Worm (Caenorhabditis elegans): ENCODE measurements around the gene srh-113.

DNA sequence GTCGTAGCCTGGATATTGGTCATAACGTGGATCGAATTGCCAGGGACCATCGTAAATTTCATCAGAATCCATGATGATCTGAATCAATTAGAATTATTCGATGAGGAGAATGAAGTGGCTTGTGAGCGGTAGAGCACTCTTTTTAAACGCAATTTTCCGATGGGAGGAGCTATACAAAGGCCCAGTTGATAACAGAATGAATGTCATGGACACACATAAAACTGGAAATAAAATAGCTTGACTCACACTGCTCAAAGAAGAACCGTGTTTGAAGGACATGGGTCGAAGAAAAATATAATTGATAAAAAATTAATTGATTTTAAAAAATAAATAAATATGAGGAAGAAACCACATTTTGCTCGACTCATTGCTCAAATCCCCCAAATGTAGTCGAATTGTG, 4.8 kb upstream of the srh-113 start, which contains the start of gene Y68A4A.13:
- TF ChIP-seq snpc-4 (tag; optimal IDR thresholded peaks at IDR 0.05) (no peak), lin-14 (GFP tag; optimal IDR thresholded peaks at IDR 0.05) (no peak), ztf-11 (tag; optimal IDR thresholded peaks at IDR 0.05) (no peak), lin-13 (GFP tag; optimal IDR thresholded peaks at IDR 0.05) (no peak)
